Worm (Caenorhabditis elegans): ENCODE results near the gene F56B3.9.

DNA sequence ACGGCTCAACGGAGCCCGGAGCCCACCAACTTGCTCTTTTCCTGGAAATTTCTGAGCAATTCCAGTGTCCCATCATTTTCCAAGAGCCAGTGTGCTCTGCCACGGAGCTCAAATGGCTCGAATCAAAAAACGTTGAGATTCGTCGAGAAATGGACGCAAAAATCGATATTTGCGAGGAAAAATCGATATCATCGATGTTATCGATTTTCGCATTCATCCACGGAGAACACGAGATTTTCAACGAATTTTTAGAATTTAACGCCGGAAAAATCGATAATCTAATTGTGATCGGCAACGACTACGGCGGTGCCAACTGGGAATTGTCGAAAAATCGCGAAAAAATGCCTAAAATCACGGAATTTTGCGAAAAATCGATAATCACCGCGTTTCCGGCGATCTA is 34.5 kb downstream of the F56B3.9 start:
- TF ChIP-seq lin-32 (GFP tag; optimal IDR thresholded peaks at IDR 0.05) (no peak), nhr-28 (tag; optimal IDR thresholded peaks at IDR 0.05) (no peak), unc-39 (tag; optimal IDR thresholded peaks at IDR 0.05) (no peak), ztf-11 (tag; optimal IDR thresholded peaks at IDR 0.05) (no peak), lsy-2 (tag; optimal IDR thresholded peaks at IDR 0.05) (no peak), ceh-83 (GFP tag; optimal IDR thresholded peaks at IDR 0.05) (no peak), mls-2 (tag; optimal IDR thresholded peaks at IDR 0.05) (no peak), mep-1 (tag; optimal IDR thresholded peaks at IDR 0.05) (no peak), blmp-1 (tag; optimal IDR thresholded peaks at IDR 0.05) (no peak), lin-13 (tag; optimal IDR thresholded peaks at IDR 0.05) (no peak), elt-3 (tag; optimal IDR thresholded peaks at IDR 0.05) (no peak)

All from whole organism, mixed stage, embryonic.